Worm (Caenorhabditis elegans): Measurements from ENCODE around the gene Y25C1A.7.

Y25C1A.7 gene

ce11 chrII:3087134-3087533 lies 16.3 kb upstream of the Y25C1A.7 start:
- TF ChIP-seq unc-62 (GFP tag; optimal IDR thresholded peaks at IDR 0.05), result no peak

DNA sequence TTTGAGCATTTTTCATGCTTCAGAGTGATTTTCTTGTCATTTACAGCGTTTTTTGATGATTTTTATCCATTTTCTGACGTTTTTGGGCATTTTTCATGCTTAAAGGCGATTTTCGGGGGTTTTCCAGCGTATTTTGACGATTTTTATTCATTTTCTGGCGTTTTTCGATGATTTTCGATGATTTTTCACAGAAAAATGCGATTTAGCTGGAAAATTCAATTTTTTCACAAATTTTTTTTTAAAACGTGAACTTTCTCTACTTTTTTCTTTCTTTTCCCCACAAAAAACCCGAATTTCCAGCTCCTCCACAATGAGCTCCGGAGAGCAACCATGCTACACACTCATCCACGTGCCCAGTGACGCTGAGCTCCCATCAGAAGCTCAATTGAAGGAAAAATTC lies 7.6 kb upstream of the Y25C1A.7 start, which contains the start of gene copb-1:
TSS of gene copb-1 (plus strand) at position 301 of the 400 bp plus-strand sequence.
- no peak for TF ChIP-seq unc-62 (GFP tag; optimal IDR thresholded peaks at IDR 0.05)

DNA sequence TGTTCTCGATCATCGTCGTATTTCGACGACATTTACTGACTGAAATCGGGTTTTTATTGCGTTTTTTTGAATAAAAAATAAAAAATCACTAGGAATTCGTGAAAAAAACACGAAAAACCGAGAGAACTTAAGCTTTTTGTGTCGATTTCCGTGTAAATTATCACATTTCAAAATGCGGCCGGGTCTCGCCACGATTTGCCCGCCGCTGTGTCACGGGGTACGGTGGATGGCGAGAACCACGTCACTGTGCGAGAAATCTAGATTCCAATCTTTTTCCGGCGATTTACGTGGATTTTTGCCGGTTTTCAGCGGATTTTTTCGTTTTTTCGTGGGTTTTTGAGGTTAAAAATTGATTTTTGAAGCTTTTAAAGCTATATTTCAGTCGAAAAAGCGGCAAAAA lies 6.1 kb upstream of the Y25C1A.7 start, which contains the start of gene Y25C1A.8:
TSS of gene Y25C1A.8 (minus strand) at position 45 of the 400 bp plus-strand sequence.
- no peak for TF ChIP-seq unc-62 (GFP tag; optimal IDR thresholded peaks at IDR 0.05)

ce11 chrII:3070182-3070581 lies 680 bp downstream of the Y25C1A.7 start:
- TF ChIP-seq unc-62 (GFP tag; optimal IDR thresholded peaks at IDR 0.05), result no peak

- TF ChIP-seq unc-62 (GFP tag; optimal IDR thresholded peaks at IDR 0.05), result no peak
These were observed 2.2 kb downstream of the Y25C1A.7 start for ce11 chrII:3068646-3069045.

DNA sequence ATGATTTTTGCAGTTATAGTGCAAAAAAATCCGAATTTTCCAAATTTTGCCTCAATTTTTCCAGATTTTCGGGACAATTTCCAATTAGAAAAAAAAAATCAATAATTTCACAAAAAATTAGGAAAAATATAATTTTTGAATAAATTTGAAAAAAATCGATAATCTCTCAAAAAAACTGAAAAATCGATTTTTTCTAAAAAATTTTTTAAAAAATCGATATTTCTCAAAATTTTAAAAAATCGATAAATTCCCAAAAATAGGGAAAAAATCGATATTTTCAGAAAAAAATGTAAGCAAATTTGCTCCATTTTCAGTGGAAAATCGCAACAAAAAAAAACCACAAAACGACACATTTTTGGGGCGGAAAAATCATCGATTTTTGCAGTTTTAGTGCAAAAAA lies 3.0 kb downstream of the Y25C1A.7 start:
- no peak for TF ChIP-seq unc-62 (GFP tag; optimal IDR thresholded peaks at IDR 0.05)

DNA sequence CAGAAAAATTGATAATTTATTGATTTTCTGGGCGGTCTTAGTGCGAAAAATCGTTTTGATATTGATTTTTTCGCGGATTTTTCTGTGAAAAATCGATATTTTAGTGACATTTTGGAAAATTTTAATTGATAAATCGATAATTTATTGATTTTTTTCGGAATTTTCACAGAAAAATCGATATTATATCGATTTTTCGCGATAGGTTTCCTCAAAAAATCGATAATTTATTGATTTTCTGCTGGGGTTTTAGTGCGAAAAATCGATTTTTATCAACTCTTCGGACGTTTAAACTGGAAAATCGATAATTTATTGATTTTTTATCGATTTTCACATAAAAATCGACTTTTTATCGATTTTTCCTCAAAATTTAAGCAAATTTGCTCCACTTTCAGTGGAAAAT lies 3.4 kb downstream of the Y25C1A.7 start:
- TF ChIP-seq unc-62 (GFP tag; optimal IDR thresholded peaks at IDR 0.05), result no peak

DNA sequence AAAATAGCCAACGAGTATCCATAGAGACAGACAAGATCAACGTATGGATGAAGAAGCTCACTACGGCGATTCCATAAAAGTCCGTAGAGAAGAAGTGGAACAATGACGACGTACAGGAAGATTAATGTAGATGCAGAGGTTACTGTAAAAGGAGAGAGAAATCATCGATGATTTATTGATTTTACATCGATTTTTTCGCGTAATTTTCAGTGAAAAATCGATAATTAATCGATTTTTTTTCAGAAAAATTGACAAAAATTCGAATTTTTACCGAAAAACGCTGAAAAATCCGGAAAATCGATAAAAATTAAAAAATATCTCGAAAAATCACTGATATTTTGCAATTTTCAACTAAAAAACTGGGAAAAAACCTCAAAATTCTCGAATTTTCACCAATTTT lies 4.5 kb downstream of the Y25C1A.7 start:
- no peak for TF ChIP-seq unc-62 (GFP tag; optimal IDR thresholded peaks at IDR 0.05)

DNA sequence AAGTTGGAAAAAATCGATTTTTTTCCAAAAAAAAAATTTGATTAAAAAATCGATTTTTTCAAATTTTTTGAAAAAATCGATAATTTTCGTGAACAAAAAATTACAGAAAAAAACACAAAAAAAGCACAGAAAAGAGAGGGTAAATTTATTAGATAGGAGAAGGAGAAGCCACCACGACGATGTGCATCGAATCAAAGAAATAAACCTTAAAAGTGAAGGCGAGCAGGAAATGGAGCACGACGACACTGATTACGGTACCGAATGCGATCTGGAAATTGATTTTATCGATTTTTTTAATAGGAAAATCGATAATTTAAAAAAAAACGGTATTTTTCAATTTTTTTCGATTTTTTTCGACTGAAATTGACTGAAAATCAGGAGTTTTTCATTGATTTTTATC lies 5.8 kb downstream of the Y25C1A.7 start:
- no peak for TF ChIP-seq unc-62 (GFP tag; optimal IDR thresholded peaks at IDR 0.05)

DNA sequence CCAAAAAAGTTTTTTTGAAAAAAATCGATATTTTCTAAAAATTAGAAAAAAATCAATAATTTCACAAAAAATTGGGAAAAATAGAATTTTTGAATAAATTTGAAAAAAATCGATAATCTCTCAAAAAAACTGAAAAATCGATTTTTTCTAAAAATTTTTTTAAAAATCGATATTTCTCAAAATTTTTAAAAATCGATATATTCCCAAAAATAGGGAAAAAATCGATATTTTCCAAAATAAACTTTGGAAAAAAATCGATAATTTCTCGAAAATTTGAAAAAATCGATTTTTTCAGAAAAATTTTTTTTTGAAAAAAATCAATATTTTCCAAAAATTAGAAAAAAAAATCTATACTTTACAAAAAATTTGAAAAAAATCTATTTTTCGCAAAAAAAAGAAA lies 6.2 kb downstream of the Y25C1A.7 start:
- TF ChIP-seq unc-62 (GFP tag; optimal IDR thresholded peaks at IDR 0.05), result no peak

- TF ChIP-seq unc-62 (GFP tag; optimal IDR thresholded peaks at IDR 0.05), result no peak
These were observed 6.9 kb downstream of the Y25C1A.7 start for ce11 chrII:3063984-3064383.

DNA sequence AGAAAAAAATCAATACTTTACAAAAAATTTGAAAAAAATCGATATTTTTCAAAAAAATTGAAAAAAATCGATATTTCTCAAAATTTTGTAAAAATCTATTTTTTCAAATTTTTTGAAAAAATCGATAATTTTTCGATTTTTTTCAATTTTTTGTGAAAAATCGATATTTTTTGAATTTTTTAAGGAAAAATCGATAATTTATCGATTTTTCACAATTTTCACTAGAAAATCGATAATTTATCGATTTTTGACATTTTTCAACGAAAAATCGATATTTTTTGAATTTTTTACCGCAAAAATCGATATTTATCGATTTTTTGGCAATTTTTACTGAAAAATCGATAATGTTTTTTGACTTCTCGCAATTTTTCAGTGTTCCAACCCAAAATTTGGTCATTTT lies 7.5 kb downstream of the Y25C1A.7 start:
- no peak for TF ChIP-seq unc-62 (GFP tag; optimal IDR thresholded peaks at IDR 0.05)

DNA sequence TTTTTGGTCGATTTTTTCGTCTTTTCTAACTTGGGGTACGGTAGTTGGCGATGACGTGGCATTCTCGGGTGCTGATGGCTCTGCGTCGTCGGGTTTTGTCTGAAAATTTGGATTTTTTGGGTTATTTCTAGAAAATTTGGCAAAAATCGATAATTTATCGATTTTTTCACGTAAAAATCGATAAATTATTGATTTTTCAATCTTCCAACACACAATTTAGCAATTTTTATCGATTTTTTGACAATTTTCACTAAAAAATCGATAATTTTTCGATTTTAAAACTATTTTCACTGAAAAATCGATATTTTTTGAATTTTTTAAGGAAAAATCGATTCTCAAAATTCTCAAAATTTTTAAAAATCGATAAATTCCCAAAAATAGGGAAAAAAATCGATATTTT lies 8.0 kb downstream of the Y25C1A.7 start:
- TF ChIP-seq unc-62 (GFP tag; optimal IDR thresholded peaks at IDR 0.05), result no peak

DNA sequence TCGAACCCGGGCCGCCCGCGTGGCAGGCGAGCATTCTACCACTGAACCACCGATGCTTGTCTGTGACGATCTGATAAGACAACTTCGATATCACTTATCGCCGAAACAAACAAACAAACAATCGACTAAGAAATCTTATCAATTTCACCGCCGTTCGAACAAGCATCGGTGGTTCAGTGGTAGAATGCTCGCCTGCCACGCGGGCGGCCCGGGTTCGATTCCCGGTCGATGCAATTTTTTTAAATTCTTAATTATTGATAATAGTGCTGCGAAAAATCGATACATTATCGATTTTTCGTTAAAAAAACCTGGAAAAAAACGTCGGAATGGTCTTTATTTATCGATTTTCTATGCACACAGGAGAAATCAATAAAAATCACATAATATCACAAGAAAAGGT lies 8.6 kb downstream of the Y25C1A.7 start:
- no peak for TF ChIP-seq unc-62 (GFP tag; optimal IDR thresholded peaks at IDR 0.05)

DNA sequence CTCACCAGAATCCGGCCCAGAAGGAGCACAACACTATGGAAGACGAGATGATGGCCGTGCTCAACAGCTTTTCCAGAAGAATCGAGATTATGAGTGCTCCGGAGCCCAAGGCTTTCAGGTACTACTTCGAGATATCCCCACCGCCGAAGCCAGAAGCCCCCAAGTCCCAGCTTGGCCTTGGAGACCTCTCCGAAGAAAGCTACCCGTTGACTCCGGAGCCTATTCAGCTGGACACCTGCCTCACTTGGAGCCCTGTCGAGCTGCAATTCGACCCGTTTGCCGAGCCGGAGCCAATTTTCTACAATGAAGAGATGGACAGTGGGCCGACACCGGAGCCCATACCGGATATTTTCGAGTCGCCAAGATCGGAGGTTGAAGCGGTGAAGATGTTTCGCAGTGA lies 9.3 kb downstream of the Y25C1A.7 start:
- no peak for TF ChIP-seq unc-62 (GFP tag; optimal IDR thresholded peaks at IDR 0.05)

ce11 chrII:3060782-3061181 lies 10.1 kb downstream of the Y25C1A.7 start, which contains the start of gene Y25C1A.6:
Gene Y25C1A.6, plus strand, starts transcription at chrII:3061082.
- no peak for TF ChIP-seq unc-62 (GFP tag; optimal IDR thresholded peaks at IDR 0.05)

DNA sequence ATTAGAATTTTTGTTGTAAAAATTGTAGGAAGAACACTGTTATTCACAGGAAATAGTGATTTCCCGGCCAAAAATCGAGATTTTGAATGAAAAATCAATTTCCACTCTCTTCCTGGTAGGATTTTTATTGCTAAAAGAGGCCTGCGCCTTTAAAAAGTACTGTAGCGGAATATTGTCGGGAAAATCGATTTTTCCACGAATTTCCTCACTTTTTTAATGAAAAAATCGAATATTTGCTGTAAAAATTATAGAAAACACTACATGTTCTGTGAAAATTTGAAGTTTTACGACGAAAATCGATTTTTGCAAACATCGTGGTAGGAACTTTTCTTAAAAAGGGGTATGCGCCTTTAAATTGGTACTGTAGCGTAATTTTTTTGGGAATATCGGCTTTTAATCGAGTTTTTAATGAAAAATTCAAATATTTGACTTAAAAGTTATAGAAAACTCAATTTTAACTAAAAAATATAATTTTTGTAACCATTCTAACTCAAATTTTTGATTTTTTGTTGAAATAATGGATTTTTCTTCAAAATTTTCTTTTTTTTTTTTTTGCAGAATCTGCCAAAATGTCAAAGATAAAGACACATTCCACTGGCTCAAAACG lies 14.5 kb downstream of the Y25C1A.7 start, which contains the start of gene lin-8:
TSS of gene lin-8 (plus strand) at position 557 of the 607 bp plus-strand sequence.
- no peak for TF ChIP-seq unc-62 (GFP tag; optimal IDR thresholded peaks at IDR 0.05)

DNA sequence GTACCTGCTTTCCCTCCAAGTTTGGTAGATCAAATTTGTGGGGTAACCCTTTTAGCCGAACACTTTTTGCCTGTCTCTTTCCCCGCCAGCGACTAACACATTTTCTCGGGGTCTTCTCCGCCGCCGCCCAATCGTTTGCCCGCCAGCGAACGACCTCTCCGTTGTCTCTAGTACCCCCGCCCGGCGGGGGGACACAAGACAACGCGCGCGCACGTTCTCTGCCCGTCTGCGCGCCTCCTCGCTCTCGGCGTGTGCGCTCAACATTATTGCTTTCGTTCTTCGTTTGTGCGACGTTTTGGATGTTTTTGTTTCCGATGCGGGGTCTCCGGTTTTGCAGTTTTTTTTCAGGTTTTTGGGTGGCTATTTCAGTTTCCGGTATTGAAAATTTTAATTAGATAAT lies 15.3 kb downstream of the Y25C1A.7 start:
- TF ChIP-seq unc-62 (GFP tag; optimal IDR thresholded peaks at IDR 0.05), result no peak
